Worm (Caenorhabditis elegans): ENCODE measurements around the gene fbxl-3.

DNA sequence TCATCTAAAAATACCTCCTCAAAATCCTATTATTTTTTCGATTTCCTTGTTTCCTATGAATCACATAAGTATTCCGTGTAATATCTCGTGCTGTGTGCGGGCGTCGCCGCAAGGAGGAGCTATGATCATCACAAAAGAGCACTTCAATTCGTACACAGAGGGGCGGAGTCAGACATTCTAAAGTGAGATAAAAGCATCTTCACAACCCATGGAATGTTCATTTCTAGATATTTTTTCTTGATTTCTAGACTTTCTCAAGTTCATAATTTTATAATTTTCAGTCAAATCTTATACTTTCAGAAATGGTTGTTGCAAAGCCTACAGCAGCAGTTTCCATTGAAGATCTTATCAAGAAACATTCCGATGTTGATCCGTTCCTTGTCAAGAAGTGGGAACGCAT, 48.7 kb upstream of the fbxl-3 start, which contains the start of gene cex-1:
- no peak for TF ChIP-seq ztf-11 (tag; optimal IDR thresholded peaks at IDR 0.05)
- TF ChIP-seq lsy-2 (tag; optimal IDR thresholded peaks at IDR 0.05), result no peak
- no peak for TF ChIP-seq unc-62 (GFP tag; optimal IDR thresholded peaks at IDR 0.05)
- no peak for TF ChIP-seq nhr-76 (tag; optimal IDR thresholded peaks at IDR 0.05)
- TF ChIP-seq mls-2 (tag; optimal IDR thresholded peaks at IDR 0.05), result no peak
- TF ChIP-seq mep-1 (tag; optimal IDR thresholded peaks at IDR 0.05), result no peak
- TF ChIP-seq ceh-83 (GFP tag; optimal IDR thresholded peaks at IDR 0.05), result no peak
- no peak for TF ChIP-seq lin-13 (tag; optimal IDR thresholded peaks at IDR 0.05)
- TF ChIP-seq snpc-4 (tag; optimal IDR thresholded peaks at IDR 0.05), result no peak
